Fruit fly (Drosophila melanogaster) Kc167 (cell line): ENCODE measurements around the gene Jhbp12.

ENCODE experiments used
- h ChIP-seq: fragments of >200 bp; optimal IDR thresholded peaks from 3 replicates; lab custom pipeline; 2018; ENCODE audit warnings: missing external identifiers
- insv ChIP-seq: fragments of >200 bp; optimal IDR thresholded peaks from 3 replicates; lab custom pipeline; 2018; ENCODE audit warnings: missing external identifiers
- psq ChIP-seq: fragments of >200 bp; optimal IDR thresholded peaks from 2 replicates; lab custom pipeline; 2017; ENCODE audit warnings: missing external identifiers
- ttk ChIP-seq: sonication (Bioruptor generic); optimal IDR thresholded peaks from 2 replicates; lab custom pipeline; 2017; ENCODE audit warnings: missing external identifiers

DNA sequence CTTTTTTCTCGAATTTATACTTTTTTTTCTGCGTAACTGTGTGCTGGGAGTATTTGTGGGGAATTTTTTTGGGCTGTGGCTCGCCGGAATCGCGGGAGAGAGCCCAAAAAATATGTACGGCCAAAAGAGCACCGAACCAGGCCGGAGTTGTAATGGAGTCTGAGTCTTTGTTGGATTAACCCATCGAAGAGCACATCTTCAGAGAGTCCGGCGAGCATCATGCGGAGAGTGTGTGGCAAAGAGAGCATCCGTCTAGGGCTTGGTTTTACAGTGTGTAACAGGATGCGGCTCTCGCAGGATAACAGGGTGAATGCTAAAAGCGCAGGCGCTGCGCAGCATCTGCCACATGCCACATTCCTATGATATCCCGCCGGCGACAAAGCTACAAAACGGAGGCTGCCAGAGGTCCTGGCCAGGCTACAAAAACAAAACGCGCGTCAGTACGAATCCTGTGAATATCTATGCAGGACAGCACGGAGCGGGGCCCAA, 39.6 kb upstream of the Jhbp12 start, which contains the start of gene nAChRalpha2:
- TF ChIP-seq h (lab: Kevin White, UChicago) (no peak), ttk (lab: Kevin White, UChicago) (no peak), psq (lab: Kevin White, UChicago) (no peak), insv (lab: Kevin White, UChicago) (no peak)
